Worm (Caenorhabditis elegans): Measurements from ENCODE around the gene sdz-5.

DNA sequence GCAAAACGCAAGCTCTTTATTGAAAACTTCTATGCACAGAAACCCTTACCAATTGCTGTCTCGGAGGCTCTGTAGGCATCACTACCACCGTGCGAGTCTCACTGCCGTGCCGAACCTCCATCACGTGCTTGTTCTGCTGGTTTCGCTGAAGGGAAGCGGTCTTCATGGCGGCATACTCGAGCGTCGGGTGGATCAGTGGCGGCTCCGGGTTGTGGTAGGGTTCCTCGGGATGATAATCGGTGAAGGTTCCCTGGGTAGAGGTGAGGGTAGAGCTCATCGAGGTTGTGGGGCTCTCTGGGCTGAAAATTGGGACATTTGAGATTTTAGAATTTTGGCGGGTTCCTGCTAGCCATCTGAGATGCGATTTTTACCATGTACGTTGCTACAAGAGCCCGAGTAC, 44.3 kb downstream of the sdz-5 start:
- TF ChIP-seq aly-1 (tag; optimal IDR thresholded peaks at IDR 0.05) (no peak), ama-1 (optimal IDR thresholded peaks at IDR 0.05) (no peak), hmg-4 (GFP tag; optimal IDR thresholded peaks at IDR 0.05) (no peak), hmbx-1 (tag; optimal IDR thresholded peaks at IDR 0.05) (no peak), ceh-13 (GFP tag; optimal IDR thresholded peaks at IDR 0.05) (no peak), hnd-1 (tag; optimal IDR thresholded peaks at IDR 0.05) (no peak), flt-1 (GFP tag; IDR thresholded peaks at IDR 0.05) (no peak), F13C5.2 (tag; optimal IDR thresholded peaks at IDR 0.05) (no peak), ets-7 (tag; optimal IDR thresholded peaks at IDR 0.05) (no peak), tbx-37 (GFP tag; conservative IDR thresholded peaks at IDR 0.05) (no peak), B0310.2 (tag; optimal IDR thresholded peaks at IDR 0.05) (no peak), tra-4 (tag; optimal IDR thresholded peaks at IDR 0.05) (no peak), sea-1 (GFP tag; conservative IDR thresholded peaks at IDR 0.05) (no peak), pes-1 (GFP tag; IDR thresholded peaks at IDR 0.05) (no peak)

Measured in whole organism, early embryonic.